Worm (Caenorhabditis elegans): ENCODE data around the gene lgc-4.

The lgc-4 gene

DNA sequence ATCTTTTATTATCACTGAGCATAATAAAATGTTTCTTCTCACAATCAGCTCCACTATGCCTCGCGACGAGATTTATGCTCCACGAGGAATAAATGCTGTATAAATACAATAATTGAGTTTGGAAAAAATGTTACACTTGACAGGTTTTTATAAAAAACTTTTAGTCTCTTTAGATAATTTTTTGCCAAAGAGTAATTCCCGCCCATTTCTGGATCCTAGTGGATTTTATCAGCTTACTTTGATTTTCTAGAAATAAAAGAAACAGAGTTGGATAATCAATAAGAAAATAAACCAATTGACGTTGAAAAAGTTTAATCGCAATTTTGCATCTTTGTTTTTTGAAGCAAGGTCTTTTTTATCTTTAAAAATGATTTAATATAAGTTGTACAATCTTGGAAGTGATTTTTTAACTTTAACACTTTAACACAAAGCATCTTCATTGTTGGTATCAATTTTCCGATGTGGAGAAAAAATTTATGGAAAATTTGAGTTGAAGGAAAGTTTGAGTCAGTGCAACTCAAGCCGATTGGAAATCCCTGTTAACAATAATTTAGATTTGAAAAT lies 19.7 kb upstream of the lgc-4 start:
- no peak for TF ChIP-seq lin-39 (tag; optimal IDR thresholded peaks at IDR 0.05)
- no peak for TF ChIP-seq blmp-1 (tag; optimal IDR thresholded peaks at IDR 0.05; ENCODE audit: insufficient read depth)
- no peak for TF ChIP-seq nhr-25 (tag; optimal IDR thresholded peaks at IDR 0.05)
- TF ChIP-seq F13H6.1 (tag; optimal IDR thresholded peaks at IDR 0.05) = no peak
- TF ChIP-seq alr-1 (tag; optimal IDR thresholded peaks at IDR 0.05) = no peak
- no peak for TF ChIP-seq dmd-4 (tag; optimal IDR thresholded peaks at IDR 0.05)
- no peak for TF ChIP-seq gmeb-1 (tag; optimal IDR thresholded peaks at IDR 0.05)

DNA sequence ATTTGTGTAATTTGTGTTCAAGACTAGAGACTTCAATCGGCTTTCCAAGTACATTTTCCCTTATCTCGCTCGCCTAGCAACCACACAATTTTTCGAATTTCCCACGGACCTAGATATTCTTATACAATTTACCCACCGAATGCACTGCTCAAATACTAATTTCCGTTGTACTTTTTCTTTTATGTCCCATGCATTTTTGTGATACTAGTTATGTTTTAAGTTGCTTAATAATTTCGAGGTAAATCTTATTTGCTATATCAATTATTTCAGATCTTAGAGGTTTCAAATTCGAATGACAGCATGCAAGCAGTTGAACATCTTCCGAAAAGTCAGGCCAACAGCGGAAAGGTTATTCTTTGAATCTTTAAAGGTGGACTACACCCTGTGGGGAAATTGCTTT lies 17.5 kb upstream of the lgc-4 start, which contains the start of gene F18G5.1:
Gene F18G5.1, plus strand, starts transcription at position 301 of the 400 bp plus-strand sequence.
- TF ChIP-seq gmeb-1 (tag; optimal IDR thresholded peaks at IDR 0.05) = no peak
- no peak for TF ChIP-seq unc-55 (GFP tag; optimal IDR thresholded peaks at IDR 0.05)
- no peak for TF ChIP-seq Y55F3AM.14 (GFP tag; optimal IDR thresholded peaks at IDR 0.05)
- TF ChIP-seq lin-39 (tag; optimal IDR thresholded peaks at IDR 0.05) = no peak
- no peak for TF ChIP-seq elt-3 (tag; optimal IDR thresholded peaks at IDR 0.05)
- TF ChIP-seq sma-3 (GFP tag; optimal IDR thresholded peaks at IDR 0.05) = no peak
- no peak for TF ChIP-seq nhr-6 (tag; optimal IDR thresholded peaks at IDR 0.05)
- TF ChIP-seq blmp-1 (tag; optimal IDR thresholded peaks at IDR 0.05; ENCODE audit: insufficient read depth) = no peak

DNA sequence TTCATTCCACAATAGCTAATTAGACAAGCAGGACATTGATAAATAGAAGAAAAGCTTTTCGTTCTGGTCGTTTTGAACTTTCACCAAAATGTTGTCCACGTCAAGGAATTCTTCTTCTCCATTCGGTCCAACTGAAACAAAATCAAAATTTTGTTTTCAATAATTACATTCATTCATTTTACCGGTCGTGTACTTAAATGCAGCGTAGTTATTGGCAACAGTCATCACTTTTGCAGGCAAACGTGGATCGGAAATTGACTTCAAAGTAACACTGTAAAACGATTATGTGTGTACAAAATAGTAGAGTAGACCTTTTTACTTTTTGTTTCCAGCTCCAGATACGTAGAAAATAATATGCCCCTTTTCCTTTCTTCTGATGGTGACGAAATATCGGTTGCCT lies 14.0 kb upstream of the lgc-4 start:
- TF ChIP-seq aly-2 (tag; optimal IDR thresholded peaks at IDR 0.05) (no peak), peb-1 (tag; optimal IDR thresholded peaks at IDR 0.05) (no peak), snpc-4 (tag; optimal IDR thresholded peaks at IDR 0.05) (no peak), nhr-10 (tag; optimal IDR thresholded peaks at IDR 0.05) (no peak), unc-62 (GFP tag; optimal IDR thresholded peaks at IDR 0.05) (no peak), C34F6.9 (tag; optimal IDR thresholded peaks at IDR 0.05) (no peak), nhr-25 (tag; optimal IDR thresholded peaks at IDR 0.05) (no peak), sma-3 (GFP tag; optimal IDR thresholded peaks at IDR 0.05) (no peak), nhr-11 (tag; optimal IDR thresholded peaks at IDR 0.05) (no peak), nhr-21 (tag; optimal IDR thresholded peaks at IDR 0.05) (no peak), nhr-23 (tag; optimal IDR thresholded peaks at IDR 0.05) (no peak), zag-1 (tag; optimal IDR thresholded peaks at IDR 0.05) (no peak), fos-1 (tag; optimal IDR thresholded peaks at IDR 0.05) (no peak), lsy-2 (tag; optimal IDR thresholded peaks at IDR 0.05) (no peak), ztf-4 (tag; optimal IDR thresholded peaks at IDR 0.05) (no peak), nhr-12 (tag; optimal IDR thresholded peaks at IDR 0.05) (no peak), ceh-16 (tag; optimal IDR thresholded peaks at IDR 0.05) (no peak), sma-9 (GFP tag; optimal IDR thresholded peaks at IDR 0.05) (no peak), sma-9 (tag; optimal IDR thresholded peaks at IDR 0.05) (no peak), lin-11 (tag; optimal IDR thresholded peaks at IDR 0.05) (no peak)

DNA sequence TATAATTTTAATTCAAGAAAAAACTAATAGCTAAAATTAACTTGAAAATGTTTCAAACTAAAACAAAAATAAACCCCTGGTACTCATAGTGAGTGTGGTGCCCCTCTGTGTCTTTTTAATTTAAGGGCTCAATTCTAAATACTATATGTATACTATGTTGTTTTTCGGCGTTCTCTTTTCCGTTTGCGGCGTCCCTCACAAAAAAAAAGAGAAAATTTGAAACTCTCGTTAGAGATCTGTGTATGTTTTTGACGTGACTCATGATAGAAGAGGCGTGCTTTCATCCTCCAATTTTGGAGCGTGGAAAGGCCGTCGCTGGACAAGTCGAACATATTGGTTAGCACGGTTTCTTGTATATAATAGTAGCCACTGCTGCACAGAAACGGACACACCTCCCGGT lies 9.5 kb upstream of the lgc-4 start, which contains the start of gene pes-8:
Gene pes-8, plus strand, starts transcription at position 301 of the 400 bp plus-strand sequence.
- no peak for TF ChIP-seq unc-62 (GFP tag; optimal IDR thresholded peaks at IDR 0.05)
- TF ChIP-seq nhr-12 (tag; optimal IDR thresholded peaks at IDR 0.05) = no peak
- no peak for TF ChIP-seq ztf-1 (GFP tag; conservative IDR thresholded peaks at IDR 0.05)
- no peak for TF ChIP-seq dmd-4 (tag; optimal IDR thresholded peaks at IDR 0.05)
- TF ChIP-seq nhr-237 (tag; optimal IDR thresholded peaks at IDR 0.05) = no peak
- TF ChIP-seq sem-4 (tag; optimal IDR thresholded peaks at IDR 0.05) = no peak
- no peak for TF ChIP-seq lin-39 (tag; optimal IDR thresholded peaks at IDR 0.05)

DNA sequence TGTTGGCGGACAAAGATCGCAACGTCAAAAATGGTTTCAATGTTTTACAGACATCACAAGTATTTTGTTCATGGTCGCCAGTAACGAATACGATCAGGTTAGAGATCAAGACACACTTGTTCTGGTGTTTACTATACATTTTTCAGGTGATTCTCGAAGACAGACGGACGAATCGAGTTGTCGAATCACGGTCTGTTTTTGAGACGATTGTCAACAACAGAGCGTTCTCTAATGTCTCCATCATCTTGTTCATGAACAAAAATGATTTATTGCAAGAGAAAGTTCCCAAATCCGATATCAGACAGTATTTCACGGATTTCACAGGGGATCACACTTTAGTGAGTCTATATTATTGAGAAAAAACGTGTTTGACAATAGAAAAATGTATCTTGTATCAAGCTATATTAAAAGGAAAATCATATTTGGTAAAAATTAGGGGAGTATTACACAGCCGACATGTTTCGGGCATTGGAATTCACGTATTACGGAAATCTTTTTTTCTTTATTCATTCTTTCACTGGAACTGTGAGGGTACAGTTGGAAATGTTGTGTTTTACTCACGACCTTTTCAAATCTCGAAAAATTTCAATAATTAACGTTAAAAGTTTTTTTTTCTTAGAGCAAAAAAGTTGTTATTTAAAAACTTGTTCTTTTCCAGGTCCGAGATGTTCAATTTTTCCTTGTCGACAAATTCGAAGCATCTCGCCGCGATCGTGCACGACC lies 6.2 kb upstream of the lgc-4 start:
- peak; percentile 6 for TF ChIP-seq crh-2 (tag; optimal IDR thresholded peaks at IDR 0.05)
- peak; percentile 29 for TF ChIP-seq sma-9 (GFP tag; optimal IDR thresholded peaks at IDR 0.05)
- no peak for TF ChIP-seq sma-9 (tag; optimal IDR thresholded peaks at IDR 0.05)
- peak; percentile 47 for TF ChIP-seq nhr-21 (tag; optimal IDR thresholded peaks at IDR 0.05)
- no peak for TF ChIP-seq nhr-237 (tag; optimal IDR thresholded peaks at IDR 0.05)
- no peak for TF ChIP-seq gmeb-1 (tag; optimal IDR thresholded peaks at IDR 0.05)
- no peak for TF ChIP-seq ztf-1 (GFP tag; conservative IDR thresholded peaks at IDR 0.05)
- no peak for TF ChIP-seq C34F6.9 (tag; optimal IDR thresholded peaks at IDR 0.05)
- TF ChIP-seq lin-11 (tag; optimal IDR thresholded peaks at IDR 0.05) = no peak
- TF ChIP-seq nhr-129 (tag; optimal IDR thresholded peaks at IDR 0.05) = peak; percentile 39
- no peak for TF ChIP-seq skn-1 (tag; optimal IDR thresholded peaks at IDR 0.05)
- no peak for TF ChIP-seq zag-1 (tag; optimal IDR thresholded peaks at IDR 0.05)
- TF ChIP-seq peb-1 (tag; optimal IDR thresholded peaks at IDR 0.05) = no peak

Measured in whole organism, L2 larva.